Worm (Caenorhabditis elegans) whole organism, mixed stage, embryonic: ENCODE measurements around the gene C29G2.3.

Experiments
- M03D4.4 ChIP-seq: sonication (generic microtip); optimal IDR thresholded peaks from 2 replicates; lab custom pipeline; 2017; ENCODE audit warnings: mild to moderate bottlenecking, missing genetic modification characterization, missing compliant biosample characterization
- lsy-2 ChIP-seq: fragments of 150-350 bp; optimal IDR thresholded peaks from 2 replicates; lab custom pipeline; 2014; ENCODE audit warnings: missing biosample characterization, missing genetic modification characterization

DNA sequence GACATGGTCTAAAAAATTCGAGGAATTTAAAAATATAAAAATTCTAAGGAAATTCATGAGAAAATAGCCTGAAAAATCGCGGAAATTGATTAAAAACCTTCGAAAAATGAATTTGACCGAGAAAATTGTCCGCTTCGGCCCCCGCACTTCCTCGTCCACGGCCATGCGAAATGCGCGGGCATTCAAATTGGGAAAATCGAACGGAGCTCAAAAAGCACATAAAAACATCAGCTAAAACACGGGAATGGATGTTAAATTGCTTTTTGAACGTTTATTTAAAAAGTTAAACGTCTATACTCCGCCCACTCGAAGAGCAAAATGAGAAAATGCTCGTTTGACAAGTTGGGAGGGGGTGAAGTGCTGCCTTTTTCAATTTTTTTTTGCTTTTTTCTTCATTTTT is 22.4 kb downstream of the C29G2.3 start, which contains the start of gene F53E10.6:
- no peak for TF ChIP-seq lsy-2 (tag; lab: Kevin White, UChicago)
- TF ChIP-seq M03D4.4: no peak
